Worm (Caenorhabditis elegans): ENCODE measurements around the gene M02D8.7.

M02D8.7 gene

ce11 chrX:8778558-8778957 is 35.8 kb upstream of the M02D8.7 start, which contains the start of gene ZK721.4:
Gene ZK721.4, plus strand, starts transcription at chrX:8778858.
- no peak for TF ChIP-seq ets-7 (tag; optimal IDR thresholded peaks at IDR 0.05)
- no peak for TF ChIP-seq tbx-11 (GFP tag; IDR thresholded peaks at IDR 0.05)
- TF ChIP-seq aly-1 (tag; optimal IDR thresholded peaks at IDR 0.05), result no peak
- TF ChIP-seq tra-4 (tag; optimal IDR thresholded peaks at IDR 0.05), result no peak
- no peak for TF ChIP-seq hmg-4 (GFP tag; optimal IDR thresholded peaks at IDR 0.05)
- TF ChIP-seq hmbx-1 (tag; optimal IDR thresholded peaks at IDR 0.05), result no peak
- no peak for TF ChIP-seq F13C5.2 (tag; optimal IDR thresholded peaks at IDR 0.05)

ce11 chrX:8770316-8770715 is 27.5 kb upstream of the M02D8.7 start:
- TF ChIP-seq B0310.2 (tag; optimal IDR thresholded peaks at IDR 0.05) (no peak), ceh-36 (tag; optimal IDR thresholded peaks at IDR 0.05) (no peak), hnd-1 (tag; optimal IDR thresholded peaks at IDR 0.05) (no peak), sea-1 (GFP tag; conservative IDR thresholded peaks at IDR 0.05) (no peak), flt-1 (GFP tag; IDR thresholded peaks at IDR 0.05) (no peak)

- no peak for TF ChIP-seq tbx-11 (GFP tag; IDR thresholded peaks at IDR 0.05)
- no peak for TF ChIP-seq flt-1 (GFP tag; IDR thresholded peaks at IDR 0.05)
- TF ChIP-seq ama-1 (optimal IDR thresholded peaks at IDR 0.05), result no peak
- TF ChIP-seq sea-1 (GFP tag; conservative IDR thresholded peaks at IDR 0.05), result no peak
- TF ChIP-seq ceh-36 (tag; optimal IDR thresholded peaks at IDR 0.05), result no peak
- no peak for TF ChIP-seq aly-1 (tag; optimal IDR thresholded peaks at IDR 0.05)
- no peak for TF ChIP-seq pes-1 (GFP tag; IDR thresholded peaks at IDR 0.05)
- no peak for TF ChIP-seq scrt-1 (GFP tag; IDR thresholded peaks at IDR 0.05)
- TF ChIP-seq hmbx-1 (tag; optimal IDR thresholded peaks at IDR 0.05), result no peak
- TF ChIP-seq hmg-4 (GFP tag; optimal IDR thresholded peaks at IDR 0.05), result no peak
- TF ChIP-seq ets-7 (tag; optimal IDR thresholded peaks at IDR 0.05), result no peak
- TF ChIP-seq B0310.2 (tag; optimal IDR thresholded peaks at IDR 0.05), result no peak
- no peak for TF ChIP-seq hnd-1 (tag; optimal IDR thresholded peaks at IDR 0.05)
- no peak for TF ChIP-seq tbx-37 (GFP tag; conservative IDR thresholded peaks at IDR 0.05)
- TF ChIP-seq F13C5.2 (tag; optimal IDR thresholded peaks at IDR 0.05), result no peak
- no peak for TF ChIP-seq tra-4 (tag; optimal IDR thresholded peaks at IDR 0.05)
- TF ChIP-seq ceh-13 (GFP tag; optimal IDR thresholded peaks at IDR 0.05), result no peak
Measured at ce11 chrX:8764044-8764443, 21.2 kb upstream of the M02D8.7 start.

- TF ChIP-seq tbx-11 (GFP tag; IDR thresholded peaks at IDR 0.05) (no peak), ceh-36 (tag; optimal IDR thresholded peaks at IDR 0.05) (no peak), hnd-1 (tag; optimal IDR thresholded peaks at IDR 0.05) (no peak), ceh-13 (GFP tag; optimal IDR thresholded peaks at IDR 0.05) (no peak), flt-1 (GFP tag; IDR thresholded peaks at IDR 0.05) (no peak), F13C5.2 (tag; optimal IDR thresholded peaks at IDR 0.05) (no peak), tra-4 (tag; optimal IDR thresholded peaks at IDR 0.05) (no peak), aly-1 (tag; optimal IDR thresholded peaks at IDR 0.05) (no peak), ama-1 (optimal IDR thresholded peaks at IDR 0.05) (no peak), hmbx-1 (tag; optimal IDR thresholded peaks at IDR 0.05) (no peak), B0310.2 (tag; optimal IDR thresholded peaks at IDR 0.05) (no peak), pes-1 (GFP tag; IDR thresholded peaks at IDR 0.05) (no peak), tbx-37 (GFP tag; conservative IDR thresholded peaks at IDR 0.05) (no peak), hmg-4 (GFP tag; optimal IDR thresholded peaks at IDR 0.05) (no peak), scrt-1 (GFP tag; IDR thresholded peaks at IDR 0.05) (no peak)
Measured at ce11 chrX:8763607-8764006, 20.8 kb upstream of the M02D8.7 start, which contains the start of gene zig-12. Gene zig-12, plus strand, starts transcription at chrX:8763907.

ce11 chrX:8762927-8763326 is 20.1 kb upstream of the M02D8.7 start:
- TF ChIP-seq hmbx-1 (tag; optimal IDR thresholded peaks at IDR 0.05) (no peak), aly-1 (tag; optimal IDR thresholded peaks at IDR 0.05) (no peak), ceh-36 (tag; optimal IDR thresholded peaks at IDR 0.05) (no peak), scrt-1 (GFP tag; IDR thresholded peaks at IDR 0.05) (no peak), hnd-1 (tag; optimal IDR thresholded peaks at IDR 0.05) (no peak), flt-1 (GFP tag; IDR thresholded peaks at IDR 0.05) (no peak), tbx-11 (GFP tag; IDR thresholded peaks at IDR 0.05) (no peak), ceh-13 (GFP tag; optimal IDR thresholded peaks at IDR 0.05) (no peak), ama-1 (optimal IDR thresholded peaks at IDR 0.05) (no peak)

ce11 chrX:8761497-8761896 is 18.7 kb upstream of the M02D8.7 start, which contains the start of gene M02D8.5:
Gene M02D8.5, minus strand, starts transcription at chrX:8761597.
- TF ChIP-seq aly-1 (tag; optimal IDR thresholded peaks at IDR 0.05) (no peak), ets-7 (tag; optimal IDR thresholded peaks at IDR 0.05) (no peak), ceh-13 (GFP tag; optimal IDR thresholded peaks at IDR 0.05) (no peak), hmbx-1 (tag; optimal IDR thresholded peaks at IDR 0.05) (no peak)

ce11 chrX:8761060-8761459 is 18.3 kb upstream of the M02D8.7 start:
- TF ChIP-seq tbx-37 (GFP tag; conservative IDR thresholded peaks at IDR 0.05) (no peak), ceh-36 (tag; optimal IDR thresholded peaks at IDR 0.05) (no peak), hmg-4 (GFP tag; optimal IDR thresholded peaks at IDR 0.05) (no peak), B0310.2 (tag; optimal IDR thresholded peaks at IDR 0.05) (no peak), flt-1 (GFP tag; IDR thresholded peaks at IDR 0.05) (no peak), ama-1 (optimal IDR thresholded peaks at IDR 0.05) (no peak), F13C5.2 (tag; optimal IDR thresholded peaks at IDR 0.05) (no peak), aly-1 (tag; optimal IDR thresholded peaks at IDR 0.05) (no peak), ceh-13 (GFP tag; optimal IDR thresholded peaks at IDR 0.05) (no peak), hnd-1 (tag; optimal IDR thresholded peaks at IDR 0.05) (no peak), tra-4 (tag; optimal IDR thresholded peaks at IDR 0.05) (no peak), hmbx-1 (tag; optimal IDR thresholded peaks at IDR 0.05) (no peak), scrt-1 (GFP tag; IDR thresholded peaks at IDR 0.05) (no peak), sea-1 (GFP tag; conservative IDR thresholded peaks at IDR 0.05) (no peak), pes-1 (GFP tag; IDR thresholded peaks at IDR 0.05) (no peak), ets-7 (tag; optimal IDR thresholded peaks at IDR 0.05) (no peak), tbx-11 (GFP tag; IDR thresholded peaks at IDR 0.05) (no peak)

ce11 chrX:8755987-8756386 is 13.2 kb upstream of the M02D8.7 start:
- TF ChIP-seq scrt-1 (GFP tag; IDR thresholded peaks at IDR 0.05) (no peak), hmg-4 (GFP tag; optimal IDR thresholded peaks at IDR 0.05) (no peak), ceh-36 (tag; optimal IDR thresholded peaks at IDR 0.05) (no peak), sea-1 (GFP tag; conservative IDR thresholded peaks at IDR 0.05) (no peak), F13C5.2 (tag; optimal IDR thresholded peaks at IDR 0.05) (no peak)
